Worm (Caenorhabditis elegans): ENCODE results near the gene srbc-19.

srbc-19 gene

DNA sequence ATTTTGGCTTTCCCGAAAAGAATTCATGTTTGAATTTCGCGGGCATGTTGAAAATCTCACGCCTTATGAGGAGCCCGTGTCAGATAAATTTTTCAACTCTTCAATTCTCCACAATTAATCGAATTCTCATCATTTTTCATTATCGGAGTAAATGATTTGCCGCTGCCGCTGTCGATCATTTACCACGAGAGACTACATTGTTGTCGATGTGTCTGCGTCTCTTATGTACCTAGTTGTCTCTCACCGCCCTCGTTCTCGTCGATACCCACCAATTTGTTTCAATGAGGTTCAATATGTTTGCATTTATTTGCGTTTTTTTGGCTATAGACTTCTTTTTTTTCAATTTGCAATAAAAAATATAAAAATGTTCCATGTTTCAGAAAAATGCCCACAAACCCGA lies 25.5 kb upstream of the srbc-19 start, which contains the start of gene nhr-13 (continued):
- TF ChIP-seq mdl-1 (tag; optimal IDR thresholded peaks at IDR 0.05) = peak in 1 of 2 experiments; percentile 43
- TF ChIP-seq ceh-63 (GFP tag; optimal IDR thresholded peaks at IDR 0.05) = no peak
- no peak for TF ChIP-seq blmp-1 (tag; optimal IDR thresholded peaks at IDR 0.05)
- no peak for TF ChIP-seq hpl-2 (GFP tag; optimal IDR thresholded peaks at IDR 0.05)

DNA sequence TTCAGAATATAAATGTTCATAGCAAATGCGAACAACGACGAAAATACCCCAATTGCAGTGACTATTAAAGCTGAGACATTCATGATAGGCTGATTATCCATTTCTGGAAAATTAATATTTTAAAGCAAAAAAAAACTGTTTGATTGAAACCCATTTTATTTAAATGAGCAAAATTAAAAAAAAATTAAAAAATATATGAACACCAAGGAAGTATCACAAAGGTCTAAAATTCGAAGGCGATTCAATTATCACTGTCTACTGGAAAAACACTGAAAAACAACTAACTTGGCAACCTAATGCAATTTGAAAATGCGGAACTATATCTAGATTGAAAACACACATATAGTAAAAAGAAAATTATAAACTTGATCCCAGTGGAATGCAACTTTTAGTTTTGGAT lies 24.5 kb upstream of the srbc-19 start, which contains the start of gene srbc-42:
Gene srbc-42 (minus strand): TSS at position 101 of the 400 bp plus-strand sequence.
- TF ChIP-seq fkh-8 (tag; optimal IDR thresholded peaks at IDR 0.05) (no peak), ets-5 (GFP tag; IDR thresholded peaks at IDR 0.05) (no peak), skn-1 (tag; optimal IDR thresholded peaks at IDR 0.05) (no peak), nhr-84 (tag; optimal IDR thresholded peaks at IDR 0.05) (no peak), zip-4 (GFP tag; optimal IDR thresholded peaks at IDR 0.05) (no peak), mep-1 (tag; optimal IDR thresholded peaks at IDR 0.05) (no peak), aly-2 (tag; optimal IDR thresholded peaks at IDR 0.05) (no peak)

DNA sequence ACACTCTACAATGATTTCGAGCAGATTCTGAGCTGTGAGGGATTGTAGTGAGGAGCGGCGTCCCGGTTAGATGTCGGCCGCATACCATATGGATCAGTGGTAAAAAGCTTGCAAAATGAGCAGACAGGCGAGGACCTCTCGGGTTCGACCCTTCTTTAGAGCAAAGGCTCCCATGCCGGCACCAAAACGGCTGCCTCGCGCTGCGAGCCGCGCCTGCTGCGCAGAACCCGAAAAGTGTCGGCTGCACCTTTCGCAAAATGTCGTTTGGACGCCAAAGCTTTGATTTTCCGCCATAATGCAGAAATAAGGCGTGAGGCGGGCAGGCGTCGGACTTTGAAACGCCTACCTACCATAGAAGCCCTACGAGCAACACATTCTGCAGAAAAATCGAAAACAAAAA lies 23.8 kb upstream of the srbc-19 start:
- TF ChIP-seq lin-15B (tag; optimal IDR thresholded peaks at IDR 0.05) (no peak), nhr-237 (tag; optimal IDR thresholded peaks at IDR 0.05) (no peak), elt-3 (tag; optimal IDR thresholded peaks at IDR 0.05) (no peak), ztf-11 (tag; optimal IDR thresholded peaks at IDR 0.05) (no peak), nhr-77 (tag; optimal IDR thresholded peaks at IDR 0.05) (no peak), jun-1 (tag; optimal IDR thresholded peaks at IDR 0.05) (no peak), fkh-10 (GFP tag; optimal IDR thresholded peaks at IDR 0.05) (no peak), C04F5.9 (tag; optimal IDR thresholded peaks at IDR 0.05) (no peak), ets-5 (GFP tag; IDR thresholded peaks at IDR 0.05) (no peak)

DNA sequence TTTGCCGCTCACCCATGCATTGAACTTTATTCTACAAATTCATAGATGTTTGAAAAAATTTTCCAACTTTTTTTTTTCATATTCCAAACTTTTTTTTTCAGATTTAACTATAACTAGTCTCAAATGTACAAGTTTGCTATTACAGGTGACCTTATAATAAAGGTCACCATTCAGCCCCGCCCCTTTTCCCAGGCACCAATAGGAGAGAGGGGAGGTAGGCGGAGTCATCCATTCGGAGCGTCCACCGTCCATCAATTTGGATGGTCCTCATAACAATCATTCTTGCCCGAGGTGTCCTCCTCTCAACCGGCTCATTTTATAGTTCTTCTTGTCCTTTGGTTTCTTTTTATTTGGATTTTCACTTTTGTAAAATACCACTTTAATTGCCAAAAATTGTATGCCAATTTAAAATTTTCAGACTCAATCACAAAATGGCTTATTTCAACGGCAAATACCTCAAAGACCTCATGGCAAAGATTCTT lies 21.3 kb upstream of the srbc-19 start, which contains the start of gene Y5H2B.3:
Gene Y5H2B.3 (plus strand): TSS at position 432 of the 482 bp plus-strand sequence.
- TF ChIP-seq dsc-1 (tag; optimal IDR thresholded peaks at IDR 0.05) = no peak
- TF ChIP-seq fkh-4 (tag; optimal IDR thresholded peaks at IDR 0.05; ENCODE audit: borderline replicate concordance) = no peak
- TF ChIP-seq lir-3 (tag; optimal IDR thresholded peaks at IDR 0.05; ENCODE audit: poor library complexity) = no peak
- no peak for TF ChIP-seq unc-62 (GFP tag; optimal IDR thresholded peaks at IDR 0.05)
- TF ChIP-seq lin-15B (tag; optimal IDR thresholded peaks at IDR 0.05) = no peak
- no peak for TF ChIP-seq irx-1 (tag; optimal IDR thresholded peaks at IDR 0.05)
- no peak for TF ChIP-seq unc-130 (tag; optimal IDR thresholded peaks at IDR 0.05)
- TF ChIP-seq alr-1 (tag; optimal IDR thresholded peaks at IDR 0.05; ENCODE audit: borderline replicate concordance) = no peak
- no peak for TF ChIP-seq nhr-28 (tag; optimal IDR thresholded peaks at IDR 0.05)
- TF ChIP-seq nhr-90 (tag; optimal IDR thresholded peaks at IDR 0.05; ENCODE audit: poor library complexity) = no peak
- TF ChIP-seq aly-2 (tag; optimal IDR thresholded peaks at IDR 0.05) = no peak
- TF ChIP-seq unc-30 (tag; optimal IDR thresholded peaks at IDR 0.05) = no peak
- no peak for TF ChIP-seq zag-1 (tag; optimal IDR thresholded peaks at IDR 0.05)
- TF ChIP-seq C16A3.4 (tag; optimal IDR thresholded peaks at IDR 0.05) = no peak
- no peak for TF ChIP-seq F16B12.6 (tag; optimal IDR thresholded peaks at IDR 0.05)
- TF ChIP-seq snu-23 (GFP tag; optimal IDR thresholded peaks at IDR 0.05) = no peak
- no peak for TF ChIP-seq xbp-1 (tag; optimal IDR thresholded peaks at IDR 0.05)
- TF ChIP-seq tlp-1 (tag; optimal IDR thresholded peaks at IDR 0.05) = no peak

DNA sequence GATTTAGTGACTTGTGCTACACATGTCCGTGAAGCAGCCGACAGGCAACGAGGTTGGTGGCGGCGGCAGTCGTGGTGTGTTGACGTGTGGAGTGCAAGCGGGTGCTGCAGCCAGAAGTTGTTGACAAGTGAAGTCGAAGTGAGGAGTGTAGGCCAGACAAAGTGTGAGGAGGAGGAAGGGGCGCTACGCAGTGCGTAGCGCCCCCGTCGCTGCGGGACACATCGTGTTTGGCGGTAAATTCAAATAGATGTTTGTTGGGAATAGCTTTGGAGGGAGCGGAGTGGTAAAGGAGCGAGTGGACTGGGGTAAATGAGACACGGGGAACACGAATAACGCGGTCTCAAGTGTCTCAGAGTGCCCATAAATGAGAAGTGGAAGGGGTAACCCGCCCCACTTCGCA lies 18.9 kb upstream of the srbc-19 start:
- TF ChIP-seq grh-1 (GFP tag; IDR thresholded peaks at IDR 0.05) = no peak
- TF ChIP-seq lin-35 (GFP tag; optimal IDR thresholded peaks at IDR 0.05) = no peak
- no peak for TF ChIP-seq egl-27 (tag; optimal IDR thresholded peaks at IDR 0.05)
- TF ChIP-seq dpl-1 (GFP tag; optimal IDR thresholded peaks at IDR 0.05) = peak in 1 of 3 experiments; percentile 1
- no peak for TF ChIP-seq efl-1 (optimal IDR thresholded peaks at IDR 0.05)
- peak in 1 of 2 experiments; percentile 10 for TF ChIP-seq efl-1 (GFP tag; optimal IDR thresholded peaks at IDR 0.05 in 1 of 2)

Data from whole organism, L1 larva.